Worm (Caenorhabditis elegans) whole organism, L3 larva: Measurements from ENCODE around the gene srg-7.

Source experiments
- egl-27 ChIP-seq: sonication (generic microtip); optimal IDR thresholded peaks from 4 replicates; lab custom pipeline; 2017; ENCODE audit warnings: missing biosample characterization, missing genetic modification reagents, missing genetic modification characterization
- elt-2 ChIP-seq: sonication (generic microtip); optimal IDR thresholded peaks from 2 replicates; lab custom pipeline; 2016; ENCODE audit warnings: missing genetic modification reagents, mild to moderate bottlenecking, missing genetic modification characterization, missing compliant biosample characterization
- fos-1 ChIP-seq: fragments of 150-350 bp; optimal IDR thresholded peaks from 2 replicates; lab custom pipeline; 2014; ENCODE audit warnings: missing biosample characterization, missing genetic modification characterization
- jun-1 ChIP-seq: fragments of 150-350 bp; optimal IDR thresholded peaks from 2 replicates; lab custom pipeline; 2014; ENCODE audit warnings: missing biosample characterization, missing genetic modification reagents, missing genetic modification characterization
- nhr-12 ChIP-seq: fragments of 150-350 bp; optimal IDR thresholded peaks from 2 replicates; lab custom pipeline; 2014; ENCODE audit warnings: missing biosample characterization, missing genetic modification characterization
- nhr-237 ChIP-seq: fragments of 150-350 bp; optimal IDR thresholded peaks from 2 replicates; lab custom pipeline; 2014; ENCODE audit warnings: missing biosample characterization, missing genetic modification characterization
- nhr-76 ChIP-seq: fragments of 150-350 bp; sonication (generic microtip); optimal IDR thresholded peaks from 5 replicates; lab custom pipeline; 2014; ENCODE audit warnings: missing biosample characterization, missing genetic modification characterization
- pha-4 ChIP-seq: fragments of 150-350 bp; optimal IDR thresholded peaks from 2 replicates; lab custom pipeline; 2014; ENCODE audit warnings: missing biosample characterization, missing genetic modification reagents, missing genetic modification characterization
- skn-1 ChIP-seq: fragments of 150-350 bp; optimal IDR thresholded peaks from 2 replicates; lab custom pipeline; 2014; ENCODE audit warnings: missing biosample characterization, missing genetic modification characterization
- snpc-4 ChIP-seq: fragments of 150-350 bp; optimal IDR thresholded peaks from 2 replicates; lab custom pipeline; 2014; ENCODE audit warnings: missing biosample characterization, missing genetic modification characterization
- tbx-2 ChIP-seq: sonication (generic microtip); optimal IDR thresholded peaks from 2 replicates; lab custom pipeline; 2016; ENCODE audit warnings: mild to moderate bottlenecking, missing genetic modification characterization, missing compliant biosample characterization
- unc-62 ChIP-seq: fragments of 150-350 bp; sonication (generic microtip); optimal IDR thresholded peaks from 4 replicates; lab custom pipeline; 2014; ENCODE audit warnings: missing biosample characterization, missing genetic modification reagents, missing genetic modification characterization

DNA sequence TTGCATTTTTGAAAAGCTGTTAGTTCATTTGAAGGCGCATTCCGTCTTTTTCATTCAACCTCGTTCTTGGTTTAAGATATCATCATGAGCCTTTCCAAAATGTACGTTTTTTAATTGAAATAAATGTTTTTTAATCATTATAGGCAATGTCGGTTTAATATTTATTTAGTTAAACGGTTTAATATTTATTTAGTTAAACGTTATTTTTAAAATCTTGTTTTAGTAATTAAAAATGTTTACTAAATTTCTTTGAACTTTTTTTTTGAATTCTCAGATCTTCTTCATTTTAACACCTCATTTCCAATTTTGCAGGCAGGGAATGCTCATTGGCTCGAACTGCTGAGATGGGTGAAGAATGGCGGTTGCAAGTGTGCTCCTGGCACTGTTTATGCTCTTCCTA lies 41.1 kb upstream of the srg-7 start, which contains the start of gene gar-2:
- no peak for TF ChIP-seq elt-2 (tag; lab: Kevin White, UChicago)
- TF ChIP-seq snpc-4 (tag; lab: Kevin White, UChicago), result no peak
- TF ChIP-seq nhr-12 (tag; lab: Kevin White, UChicago), result no peak
- no peak for TF ChIP-seq tbx-2 (tag; lab: Kevin White, UChicago)
- no peak for TF ChIP-seq unc-62 (GFP tag; lab: Kevin White, UChicago)
- TF ChIP-seq pha-4 (tag; lab: Kevin White, UChicago), result no peak
- no peak for TF ChIP-seq fos-1
- no peak for TF ChIP-seq skn-1 (tag; lab: Kevin White, UChicago)
- TF ChIP-seq nhr-237 (tag; lab: Kevin White, UChicago), result no peak
- no peak for TF ChIP-seq jun-1 (tag; lab: Kevin White, UChicago)
- no peak for TF ChIP-seq nhr-76
- TF ChIP-seq egl-27 (tag; lab: Kevin White, UChicago), result no peak
